Fruit fly (Drosophila melanogaster): ENCODE measurements around the gene betaTub85D.

DNA sequence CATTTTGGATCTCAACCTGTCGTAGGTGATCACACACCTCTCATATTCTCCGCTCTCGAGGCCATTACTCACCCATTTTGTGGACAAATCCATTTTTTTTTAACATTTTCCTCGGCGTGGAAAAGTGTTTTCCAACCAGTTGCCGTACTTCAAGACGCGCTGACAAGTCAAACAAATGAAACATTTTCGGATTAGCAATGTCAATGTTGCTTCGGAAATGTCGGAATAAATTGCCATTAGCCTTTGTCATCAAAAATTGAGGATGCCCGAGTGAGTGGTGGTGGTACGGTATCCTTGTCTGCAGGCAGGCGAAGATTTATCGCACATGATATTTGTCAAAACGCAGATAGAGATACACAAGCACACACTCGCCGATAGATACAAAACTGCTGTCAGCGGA lies 17.2 kb upstream of the betaTub85D start:
- TF ChIP-seq ovo (GFP tag; optimal IDR thresholded peaks at IDR 0.05): no peak
- no peak for TF ChIP-seq kay (GFP tag; ENCODE audit: borderline replicate concordance)
- no peak for TF ChIP-seq Clk (GFP tag; optimal IDR thresholded peaks at IDR 0.05)
- TF ChIP-seq tj (GFP tag; optimal IDR thresholded peaks at IDR 0.05): no peak
- TF ChIP-seq Hr96 (GFP tag; optimal IDR thresholded peaks at IDR 0.05): no peak
- no peak for TF ChIP-seq CG11617 (GFP tag; optimal IDR thresholded peaks at IDR 0.05)

All from whole organism, adult.